Worm (Caenorhabditis elegans): ENCODE results near the gene upb-1.

upb-1 gene

DNA sequence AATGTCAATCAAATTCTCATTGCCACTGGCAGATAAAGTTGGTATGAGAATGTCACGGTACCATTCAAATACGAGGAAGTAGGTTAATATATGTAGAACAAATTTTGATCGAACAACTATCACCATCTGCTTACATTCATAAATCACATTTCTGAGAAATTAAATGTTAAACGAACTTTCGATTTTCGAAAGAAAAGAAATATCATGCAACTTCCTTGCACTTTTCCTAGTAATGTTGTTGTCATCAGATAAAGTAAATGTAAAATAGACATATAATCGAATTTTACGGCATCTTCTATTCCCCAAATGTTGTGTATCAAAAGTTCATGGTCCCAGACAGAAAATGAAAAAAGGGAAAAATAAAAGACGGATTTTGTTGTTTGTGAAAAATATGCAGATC lies 21.6 kb upstream of the upb-1 start:
- TF ChIP-seq ces-1 (GFP tag; optimal IDR thresholded peaks at IDR 0.05), result peak; percentile 14
- TF ChIP-seq ceh-43 (GFP tag; optimal IDR thresholded peaks at IDR 0.05), result no peak

DNA sequence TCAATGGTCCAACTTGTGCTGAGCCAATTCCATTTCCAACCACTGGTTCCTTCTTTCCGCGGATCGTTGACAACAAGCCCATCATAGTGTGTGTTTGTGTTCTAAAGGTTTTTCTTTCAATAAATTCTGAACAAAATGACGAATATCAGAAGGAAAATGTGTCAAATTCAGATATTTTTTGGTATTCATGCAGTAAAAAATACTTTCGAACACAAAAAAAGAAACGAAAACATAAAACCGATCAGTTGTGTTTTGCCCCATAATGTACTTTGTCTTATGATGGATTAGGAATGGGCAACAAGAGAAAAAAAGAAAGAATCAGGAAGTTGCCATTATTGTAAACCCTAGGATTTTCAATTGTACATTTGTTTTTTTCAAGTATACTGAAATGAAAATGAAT lies 19.3 kb upstream of the upb-1 start, which contains the start of gene glb-10:
TSS of gene glb-10 (minus strand) at position 101 of the 400 bp plus-strand sequence.
- TF ChIP-seq nhr-237 (tag; optimal IDR thresholded peaks at IDR 0.05), result no peak
- no peak for TF ChIP-seq mls-2 (tag; optimal IDR thresholded peaks at IDR 0.05)
- TF ChIP-seq mep-1 (tag; optimal IDR thresholded peaks at IDR 0.05), result no peak
- no peak for TF ChIP-seq ceh-43 (GFP tag; optimal IDR thresholded peaks at IDR 0.05)
- TF ChIP-seq lin-13 (tag; optimal IDR thresholded peaks at IDR 0.05), result no peak
- TF ChIP-seq flh-1 (GFP tag; optimal IDR thresholded peaks at IDR 0.05), result no peak
- no peak for TF ChIP-seq lsy-2 (tag; optimal IDR thresholded peaks at IDR 0.05)
- no peak for TF ChIP-seq ces-1 (GFP tag; optimal IDR thresholded peaks at IDR 0.05)
- TF ChIP-seq tbx-8 (GFP tag; optimal IDR thresholded peaks at IDR 0.05), result no peak
- TF ChIP-seq nhr-76 (tag; optimal IDR thresholded peaks at IDR 0.05), result no peak
- TF ChIP-seq hlh-1 (tag; optimal IDR thresholded peaks at IDR 0.05), result no peak
- no peak for TF ChIP-seq unc-120 (tag; optimal IDR thresholded peaks at IDR 0.05; ENCODE audit: poor library complexity, severe bottlenecking)
- TF ChIP-seq nhr-28 (tag; optimal IDR thresholded peaks at IDR 0.05), result no peak
- no peak for TF ChIP-seq elt-3 (tag; optimal IDR thresholded peaks at IDR 0.05)
- TF ChIP-seq mab-5 (tag; optimal IDR thresholded peaks at IDR 0.05), result no peak
- no peak for TF ChIP-seq M03D4.4 (tag; optimal IDR thresholded peaks at IDR 0.05)
- no peak for TF ChIP-seq sem-2 (GFP tag; optimal IDR thresholded peaks at IDR 0.05)
- no peak for TF ChIP-seq ceh-39 (tag; optimal IDR thresholded peaks at IDR 0.05)
- TF ChIP-seq nhr-2 (tag; optimal IDR thresholded peaks at IDR 0.05), result no peak

ce11 chrII:6306125-6306524 lies 16.2 kb upstream of the upb-1 start, which contains the start of gene C29F5.8:
TSS of gene C29F5.8 (plus strand) at chrII:6306425.
- TF ChIP-seq nhr-237 (tag; optimal IDR thresholded peaks at IDR 0.05) (no peak), unc-120 (tag; optimal IDR thresholded peaks at IDR 0.05; ENCODE audit: poor library complexity, severe bottlenecking) (no peak), elt-3 (tag; optimal IDR thresholded peaks at IDR 0.05) (no peak), elt-1 (tag; optimal IDR thresholded peaks at IDR 0.05; ENCODE audit: borderline replicate concordance, insufficient read depth) (no peak), zip-8 (tag; optimal IDR thresholded peaks at IDR 0.05) (no peak), lsy-2 (tag; optimal IDR thresholded peaks at IDR 0.05) (no peak), mls-2 (tag; optimal IDR thresholded peaks at IDR 0.05) (no peak), lin-32 (GFP tag; optimal IDR thresholded peaks at IDR 0.05) (no peak)

ce11 chrII:6303209-6303740 lies 13.4 kb upstream of the upb-1 start, which contains the start of gene C29F5.1:
TSS of gene C29F5.1 (plus strand) at chrII:6303525.
- TF ChIP-seq tbx-8 (GFP tag; optimal IDR thresholded peaks at IDR 0.05) (no peak), sptf-1 (tag; optimal IDR thresholded peaks at IDR 0.05) (no peak), blmp-1 (tag; optimal IDR thresholded peaks at IDR 0.05) (no peak), unc-120 (tag; optimal IDR thresholded peaks at IDR 0.05; ENCODE audit: poor library complexity, severe bottlenecking) (peak; percentile 17), hlh-1 (tag; optimal IDR thresholded peaks at IDR 0.05) (peak; percentile 70), elt-3 (tag; optimal IDR thresholded peaks at IDR 0.05) (no peak), unc-62 (GFP tag; optimal IDR thresholded peaks at IDR 0.05) (peak; percentile 31)

DNA sequence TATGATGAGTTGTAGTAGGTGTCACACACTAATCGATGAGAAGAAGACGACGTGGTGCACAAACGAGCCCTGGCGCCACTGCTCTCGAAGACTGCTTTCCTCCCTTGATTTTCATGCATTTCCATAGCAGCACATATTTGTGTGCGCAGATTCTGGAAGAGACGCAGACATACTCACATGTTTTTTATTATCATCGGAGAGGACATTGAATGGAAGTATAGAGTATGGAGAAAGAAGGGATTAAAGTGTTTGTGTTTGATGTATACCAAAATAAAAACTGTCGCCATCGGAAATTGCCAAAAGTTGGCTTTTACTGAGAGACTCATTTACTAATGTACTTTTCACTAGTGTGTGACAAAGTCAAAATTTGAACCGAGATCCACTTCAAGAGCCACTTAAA lies 4.4 kb upstream of the upb-1 start, which contains the start of gene mps-1:
TSS of gene mps-1 (minus strand) at position 101 of the 400 bp plus-strand sequence.
- TF ChIP-seq sem-2 (GFP tag; optimal IDR thresholded peaks at IDR 0.05) (no peak), hlh-1 (tag; optimal IDR thresholded peaks at IDR 0.05) (no peak), ceh-39 (tag; optimal IDR thresholded peaks at IDR 0.05) (no peak), flh-1 (GFP tag; optimal IDR thresholded peaks at IDR 0.05) (no peak), nhr-28 (tag; optimal IDR thresholded peaks at IDR 0.05) (no peak), blmp-1 (tag; optimal IDR thresholded peaks at IDR 0.05) (no peak), zip-8 (tag; optimal IDR thresholded peaks at IDR 0.05) (no peak), tbx-8 (GFP tag; optimal IDR thresholded peaks at IDR 0.05) (no peak), sptf-1 (tag; optimal IDR thresholded peaks at IDR 0.05) (no peak), cnd-1 (tag; optimal IDR thresholded peaks at IDR 0.05) (no peak), mep-1 (tag; optimal IDR thresholded peaks at IDR 0.05) (no peak), unc-62 (GFP tag; optimal IDR thresholded peaks at IDR 0.05) (no peak)

DNA sequence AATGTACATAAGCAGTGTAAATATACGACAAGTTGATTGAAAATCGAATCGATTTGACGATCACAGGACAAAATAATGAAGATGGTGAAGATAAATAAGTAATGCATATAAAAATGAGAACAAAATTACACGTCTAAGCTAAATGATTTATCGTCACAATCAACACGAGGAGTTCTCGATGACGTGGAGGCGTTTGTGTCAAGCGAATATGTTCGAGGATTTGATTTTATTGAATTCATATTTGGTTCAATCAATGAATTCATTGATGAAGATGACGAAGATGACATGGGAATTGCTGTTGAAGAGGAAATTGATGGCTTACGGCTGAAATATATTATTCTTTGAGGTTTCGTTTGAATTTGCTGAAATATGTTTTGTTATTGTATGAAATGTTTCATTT lies 2.6 kb upstream of the upb-1 start, which contains the start of gene nyn-3:
TSS of gene nyn-3 (minus strand) at position 101 of the 400 bp plus-strand sequence.
- TF ChIP-seq snpc-4 (tag; optimal IDR thresholded peaks at IDR 0.05) (no peak), M03D4.4 (tag; optimal IDR thresholded peaks at IDR 0.05) (no peak)
